Fruit fly (Drosophila melanogaster) Kc167 (cell line): ENCODE results near the gene Cpr64Ad.

ENCODE experiments used
- insv ChIP-seq: fragments of >200 bp; optimal IDR thresholded peaks from 3 replicates; lab custom pipeline; 2018; ENCODE audit warnings: missing external identifiers
- ttk ChIP-seq: sonication (Bioruptor generic); optimal IDR thresholded peaks from 2 replicates; lab custom pipeline; 2017; ENCODE audit warnings: missing external identifiers

DNA sequence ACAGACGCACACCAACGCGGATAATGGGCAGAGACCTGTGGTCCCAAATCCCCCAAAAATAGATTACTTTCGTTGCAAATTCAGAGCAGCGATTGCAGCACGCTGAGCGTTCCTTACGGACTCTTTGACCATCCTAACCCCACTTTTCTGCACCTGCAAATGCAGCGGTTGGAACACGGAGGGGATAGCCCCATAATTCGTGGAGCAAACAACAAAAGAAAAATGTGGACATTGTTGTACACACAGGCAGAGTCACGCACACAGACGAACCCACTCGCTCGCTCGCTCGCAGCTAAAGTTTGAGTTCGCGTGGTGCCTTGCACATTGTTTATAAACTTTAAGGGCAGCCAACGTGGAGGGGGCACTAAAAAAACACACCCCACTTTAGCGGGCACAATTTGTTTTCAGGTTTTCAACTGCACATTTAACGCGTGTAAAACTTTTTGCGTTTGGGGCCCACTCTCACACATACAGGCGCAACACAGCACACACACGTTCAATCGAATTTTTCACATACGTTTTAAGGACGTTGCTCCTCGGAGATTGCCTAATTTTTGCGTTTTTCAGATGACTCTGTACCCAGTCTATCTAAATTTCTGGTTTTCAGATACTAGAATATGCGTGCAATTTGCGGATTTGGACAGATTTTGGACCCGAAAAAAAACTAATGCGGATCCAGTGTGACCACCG is 38.6 kb downstream of the Cpr64Ad start:
- TF ChIP-seq ttk (lab: Kevin White, UChicago) (no peak), insv (lab: Kevin White, UChicago) (no peak)
